Fruit fly (Drosophila melanogaster): ENCODE measurements around the gene toe.

toe gene

DNA sequence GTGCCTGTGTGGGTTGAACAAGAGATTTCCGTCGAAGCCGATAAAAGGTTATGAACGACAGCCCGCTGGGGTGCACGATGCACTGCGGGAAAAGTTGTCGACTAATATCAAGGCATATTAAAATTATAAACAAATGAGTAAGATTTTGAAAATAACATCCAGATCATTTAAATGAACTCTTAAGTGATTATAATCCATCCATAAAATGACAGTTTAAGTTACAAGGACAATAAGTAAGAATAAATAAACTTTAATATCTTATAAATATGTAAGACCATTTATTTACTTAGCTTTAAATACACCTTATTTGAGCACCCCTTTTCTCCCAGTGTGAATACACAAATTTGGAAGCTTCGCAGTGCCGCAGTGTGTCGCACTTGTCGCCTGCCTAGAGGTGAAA lies 11.6 kb upstream of the toe start:
- TF ChIP-seq CG12768 (GFP tag; optimal IDR thresholded peaks at IDR 0.05) (no peak), Crg-1 (GFP tag; optimal IDR thresholded peaks at IDR 0.05) (no peak), kay (GFP tag; ENCODE audit: borderline replicate concordance) (peak; percentile 2), CG1620 (GFP tag; optimal IDR thresholded peaks at IDR 0.05) (no peak)

DNA sequence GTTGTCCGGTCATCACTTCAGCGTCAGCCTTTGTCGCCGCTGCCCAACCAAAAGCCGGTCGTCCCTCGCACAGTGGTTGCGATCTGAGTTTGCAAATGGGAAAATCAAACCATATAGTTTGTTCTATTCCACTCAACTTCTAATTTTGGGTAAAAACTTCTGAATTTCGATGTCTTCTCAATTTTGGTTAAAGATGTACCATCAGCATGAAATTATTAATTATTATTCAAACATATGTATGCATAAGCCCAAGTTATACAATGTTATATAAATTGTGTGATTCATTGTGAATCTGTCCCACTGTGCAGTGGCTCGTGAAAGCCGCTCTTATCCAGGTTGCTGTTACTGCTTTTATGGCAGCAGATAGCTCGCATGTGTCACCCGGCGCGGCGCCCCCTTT lies 10.1 kb upstream of the toe start:
- no peak for TF ChIP-seq cic (GFP tag; optimal IDR thresholded peaks at IDR 0.05)
- no peak for TF ChIP-seq Clk (GFP tag; optimal IDR thresholded peaks at IDR 0.05)
- TF ChIP-seq Mnt (GFP tag; optimal IDR thresholded peaks at IDR 0.05): no peak
- TF ChIP-seq CG33017 (tag; optimal IDR thresholded peaks at IDR 0.05): no peak
- no peak for TF ChIP-seq CG14711 (tag; optimal IDR thresholded peaks at IDR 0.05)
- TF ChIP-seq Hr96 (GFP tag; optimal IDR thresholded peaks at IDR 0.05): no peak
- TF ChIP-seq tj (GFP tag; optimal IDR thresholded peaks at IDR 0.05): no peak
- TF ChIP-seq CG12768 (GFP tag; optimal IDR thresholded peaks at IDR 0.05): no peak
- TF ChIP-seq Crg-1 (GFP tag; optimal IDR thresholded peaks at IDR 0.05): no peak
- TF ChIP-seq toe (GFP tag; optimal IDR thresholded peaks at IDR 0.05): no peak
- TF ChIP-seq CG5204 (GFP tag; optimal IDR thresholded peaks at IDR 0.05): no peak
- TF ChIP-seq CG7045 (GFP tag; optimal IDR thresholded peaks at IDR 0.05): no peak
- no peak for TF ChIP-seq CG1620 (GFP tag; optimal IDR thresholded peaks at IDR 0.05)
- TF ChIP-seq CG11617 (GFP tag; optimal IDR thresholded peaks at IDR 0.05): no peak
- TF ChIP-seq kay (GFP tag; ENCODE audit: borderline replicate concordance): no peak
- no peak for TF ChIP-seq bab1 (GFP tag; optimal IDR thresholded peaks at IDR 0.05)
- no peak for TF ChIP-seq pad (GFP tag; optimal IDR thresholded peaks at IDR 0.05)
- no peak for TF ChIP-seq cnc (optimal IDR thresholded peaks at IDR 0.05)

- peak; percentile 72 for TF ChIP-seq toe (GFP tag; optimal IDR thresholded peaks at IDR 0.05)
- no peak for TF ChIP-seq CG7045 (GFP tag; optimal IDR thresholded peaks at IDR 0.05)
Measured at dm6 chr3L:12434432-12434831, 2.0 kb upstream of the toe start.

DNA sequence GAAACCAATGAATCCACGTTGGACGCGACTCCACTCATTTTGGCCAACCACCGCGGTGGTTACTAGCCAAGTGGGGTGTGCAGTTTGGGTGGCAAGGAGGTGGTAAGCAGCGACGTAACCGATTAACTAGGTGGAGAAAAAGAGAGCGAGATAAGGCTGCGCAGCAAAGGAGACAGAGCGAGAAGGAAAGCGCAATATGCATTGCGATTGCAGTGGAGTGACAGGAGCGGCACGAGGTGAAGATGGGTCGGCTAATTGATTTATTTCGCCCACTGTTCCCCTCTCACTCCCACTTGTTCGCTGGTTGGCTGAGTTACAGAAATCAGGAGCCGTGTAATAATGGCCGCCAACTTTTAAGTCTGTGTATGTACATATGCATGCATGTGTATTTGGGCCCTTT lies 1.2 kb upstream of the toe start:
- TF ChIP-seq Mnt (GFP tag; optimal IDR thresholded peaks at IDR 0.05) (no peak), toe (GFP tag; optimal IDR thresholded peaks at IDR 0.05) (peak; percentile 35)

dm6 chr3L:12420437-12420836 lies 12.0 kb downstream of the toe start:
- TF ChIP-seq bab1 (GFP tag; optimal IDR thresholded peaks at IDR 0.05) (no peak), Hr96 (GFP tag; optimal IDR thresholded peaks at IDR 0.05) (no peak), CG7045 (GFP tag; optimal IDR thresholded peaks at IDR 0.05) (no peak), CG7101 (tag; optimal IDR thresholded peaks at IDR 0.05) (no peak), tj (GFP tag; optimal IDR thresholded peaks at IDR 0.05) (no peak), CG14711 (tag; optimal IDR thresholded peaks at IDR 0.05) (no peak), ovo (GFP tag; optimal IDR thresholded peaks at IDR 0.05) (no peak), cic (GFP tag; optimal IDR thresholded peaks at IDR 0.05) (no peak), CG33017 (tag; optimal IDR thresholded peaks at IDR 0.05) (no peak), cnc (optimal IDR thresholded peaks at IDR 0.05) (no peak), toe (GFP tag; optimal IDR thresholded peaks at IDR 0.05) (no peak), Mnt (GFP tag; optimal IDR thresholded peaks at IDR 0.05) (no peak), CG1620 (GFP tag; optimal IDR thresholded peaks at IDR 0.05) (no peak), Crg-1 (GFP tag; optimal IDR thresholded peaks at IDR 0.05) (no peak), kay (GFP tag; ENCODE audit: borderline replicate concordance) (no peak), Clk (GFP tag; optimal IDR thresholded peaks at IDR 0.05) (no peak), CG12768 (GFP tag; optimal IDR thresholded peaks at IDR 0.05) (no peak), CG11617 (GFP tag; optimal IDR thresholded peaks at IDR 0.05) (no peak), CG5204 (GFP tag; optimal IDR thresholded peaks at IDR 0.05) (no peak), pad (GFP tag; optimal IDR thresholded peaks at IDR 0.05) (no peak)

dm6 chr3L:12417341-12417740 lies 15.1 kb downstream of the toe start, which contains the start of gene ArfGAP1:
ArfGAP1 (minus strand) TSS chr3L:12417580.
- TF ChIP-seq ovo (GFP tag; optimal IDR thresholded peaks at IDR 0.05) (no peak), tj (GFP tag; optimal IDR thresholded peaks at IDR 0.05) (peak; percentile 61), Mnt (GFP tag; optimal IDR thresholded peaks at IDR 0.05) (peak; percentile 14), CG33017 (tag; optimal IDR thresholded peaks at IDR 0.05) (no peak), bab1 (GFP tag; optimal IDR thresholded peaks at IDR 0.05) (peak; percentile 27)

DNA sequence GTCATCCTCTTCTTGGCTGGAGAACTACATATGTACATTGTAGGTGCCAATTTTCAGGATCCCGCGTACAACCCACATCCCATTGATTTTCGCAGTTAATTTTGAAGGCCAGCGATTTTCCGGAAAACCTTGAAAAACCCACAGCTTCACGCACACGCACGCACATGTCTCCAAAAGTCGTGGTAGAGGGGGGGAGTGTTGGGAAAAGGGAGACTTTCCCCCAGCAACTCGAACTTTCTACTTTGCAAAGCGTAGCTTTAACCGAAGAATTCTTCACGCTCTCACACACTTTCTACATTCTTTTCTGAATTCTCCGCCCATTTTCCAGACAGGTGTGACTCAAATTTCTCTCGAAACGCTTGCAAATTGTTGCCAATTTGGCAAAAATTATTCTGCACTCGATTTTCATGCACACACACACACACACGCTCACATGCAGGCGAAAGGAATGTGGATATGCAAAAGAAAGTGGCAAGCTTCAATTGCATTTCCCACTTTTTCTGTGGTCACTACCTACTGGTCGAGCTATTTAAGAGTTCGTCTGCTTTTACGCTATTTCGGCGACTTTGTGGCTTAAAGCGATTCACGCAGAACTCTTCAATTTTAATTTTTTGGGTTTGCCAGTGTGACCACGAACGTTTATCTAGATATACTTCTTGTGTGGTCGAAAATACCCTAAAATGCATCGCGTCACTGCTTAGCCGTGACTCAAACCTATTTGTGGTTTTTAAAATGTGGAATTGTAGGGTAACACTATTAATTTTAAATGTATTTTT lies 18.1 kb downstream of the toe start, which contains the start of gene SCaMC:
Gene SCaMC (minus strand): TSS at position 654 of the 776 bp plus-strand sequence.
- TF ChIP-seq toe (GFP tag; optimal IDR thresholded peaks at IDR 0.05) (no peak), CG14711 (tag; optimal IDR thresholded peaks at IDR 0.05) (peak; percentile 26), ovo (GFP tag; optimal IDR thresholded peaks at IDR 0.05) (no peak), Hr96 (GFP tag; optimal IDR thresholded peaks at IDR 0.05) (no peak), Crg-1 (GFP tag; optimal IDR thresholded peaks at IDR 0.05) (no peak), CG1620 (GFP tag; optimal IDR thresholded peaks at IDR 0.05) (no peak), CG7045 (GFP tag; optimal IDR thresholded peaks at IDR 0.05) (no peak), CG12768 (GFP tag; optimal IDR thresholded peaks at IDR 0.05) (no peak), CG11617 (GFP tag; optimal IDR thresholded peaks at IDR 0.05) (no peak), Mnt (GFP tag; optimal IDR thresholded peaks at IDR 0.05) (peak; percentile 33), CG7101 (tag; optimal IDR thresholded peaks at IDR 0.05) (peak; percentile 22), cnc (optimal IDR thresholded peaks at IDR 0.05) (no peak), bab1 (GFP tag; optimal IDR thresholded peaks at IDR 0.05) (peak; percentile 70), pad (GFP tag; optimal IDR thresholded peaks at IDR 0.05) (no peak), CG33017 (tag; optimal IDR thresholded peaks at IDR 0.05) (no peak), cic (GFP tag; optimal IDR thresholded peaks at IDR 0.05) (no peak), tj (GFP tag; optimal IDR thresholded peaks at IDR 0.05) (peak; percentile 94), kay (GFP tag; ENCODE audit: borderline replicate concordance) (no peak), Clk (GFP tag; optimal IDR thresholded peaks at IDR 0.05) (no peak), CG5204 (GFP tag; optimal IDR thresholded peaks at IDR 0.05) (no peak)
